Worm (Caenorhabditis elegans) whole organism, L1 larva: ENCODE measurements around the gene arrd-15.

Experiments
- aha-1 ChIP-seq: fragments of 150-350 bp; optimal IDR thresholded peaks from 2 replicates; lab custom pipeline; 2014; ENCODE audit warnings: missing biosample characterization, missing genetic modification characterization
- alr-1 ChIP-seq: fragments of 200-800 bp; sonication (Bioruptor generic); optimal IDR thresholded peaks from 2 replicates; lab custom pipeline; 2018; ENCODE audit warnings: borderline replicate concordance, mild to moderate bottlenecking, missing genetic modification characterization, missing compliant biosample characterization
- aly-2 ChIP-seq: fragments of 150-350 bp; optimal IDR thresholded peaks from 2 replicates; lab custom pipeline; 2014; ENCODE audit warnings: missing biosample characterization, missing genetic modification characterization
- ama-1 ChIP-seq: fragments of 150-350 bp; optimal IDR thresholded peaks from 2 replicates; lab custom pipeline; 2014
- ceh-8 ChIP-seq: fragments of 200-800 bp; sonication (Bioruptor generic); optimal IDR thresholded peaks from 2 replicates; lab custom pipeline; 2018; ENCODE audit warnings: mild to moderate bottlenecking, missing genetic modification characterization, moderate library complexity, missing compliant biosample characterization
- ceh-82 ChIP-seq, 3 experiments: fragments of 150-350 bp in 1 of 3; sonication (generic microtip) in 2 of 3; optimal IDR thresholded peaks; 2 replicates each; lab custom pipeline; 2014 to 2017; ENCODE audit warnings: missing biosample characterization in 3 of 3, missing genetic modification characterization in 3 of 3
- ceh-88 ChIP-seq: fragments of 200-800 bp; sonication (Bioruptor generic); IDR thresholded peaks from 2 replicates; pipeline ENCODE4 v1.3.6; 2022; ENCODE audit warnings: missing genetic modification characterization, missing compliant biosample characterization
- dpl-1 ChIP-seq, 3 experiments: fragments of 150-350 bp in 2 of 3; sonication (generic microtip) in 1 of 3; optimal IDR thresholded peaks; 2 replicates each; lab custom pipeline; 2014 to 2017; ENCODE audit warnings: missing biosample characterization in 3 of 3, missing genetic modification characterization in 3 of 3, missing genetic modification reagents in 3 of 3
- dsc-1 ChIP-seq: sonication (generic microtip); optimal IDR thresholded peaks from 2 replicates; lab custom pipeline; 2016; ENCODE audit warnings: mild to moderate bottlenecking, missing genetic modification characterization, missing compliant biosample characterization
- efl-1 ChIP-seq, 4 experiments: fragments of 150-350 bp; optimal IDR thresholded peaks in 3 of 4; peaks in 1 of 4; 1 replicate in 1 of 4; 2 replicates in 3 of 4; lab custom pipeline; 2014; ENCODE audit warnings: missing biosample characterization in 2 of 4, missing genetic modification characterization in 2 of 4, missing genetic modification reagents in 2 of 4
- efl-3 ChIP-seq: fragments of 200-800 bp; sonication (Bioruptor generic); optimal IDR thresholded peaks from 2 replicates; lab custom pipeline; 2018; ENCODE audit warnings: mild to moderate bottlenecking, missing genetic modification characterization, missing compliant biosample characterization
- egl-13 ChIP-seq: sonication (generic microtip); optimal IDR thresholded peaks from 2 replicates; lab custom pipeline; 2016; ENCODE audit warnings: missing genotype, missing genetic modification reagents, missing genetic modification characterization, missing compliant biosample characterization
- egl-27 ChIP-seq, 2 experiments: fragments of 150-350 bp in 1 of 2; sonication (generic microtip); optimal IDR thresholded peaks; 3 replicates each; lab custom pipeline; 2017 to 2018; ENCODE audit warnings: missing biosample characterization in 2 of 2, missing genetic modification characterization in 2 of 2, missing genetic modification reagents in 2 of 2
- elt-2 ChIP-seq: sonication (generic microtip); optimal IDR thresholded peaks from 2 replicates; lab custom pipeline; 2016; ENCODE audit warnings: missing genetic modification characterization, mild to moderate bottlenecking, inconsistent platforms, missing compliant biosample characterization, missing genetic modification reagents
- elt-3 ChIP-seq, 6 experiments: fragments of 150-350 bp in 1 of 6; sonication (generic microtip); optimal IDR thresholded peaks; 2 replicates each; lab custom pipeline; 2017 to 2018; ENCODE audit warnings: missing biosample characterization in 6 of 6, missing genetic modification characterization in 6 of 6, inconsistent platforms in 1 of 6
- ets-5 ChIP-seq: fragments of 200-800 bp; sonication (Bioruptor generic); IDR thresholded peaks from 2 replicates; pipeline ENCODE4 v1.3.6; 2022; ENCODE audit warnings: missing genetic modification characterization, missing compliant biosample characterization
- fkh-4 ChIP-seq: sonication (generic microtip); optimal IDR thresholded peaks from 2 replicates; lab custom pipeline; 2016; ENCODE audit warnings: missing compliant biosample characterization, missing genetic modification characterization, borderline replicate concordance
- fkh-8 ChIP-seq: sonication (generic microtip); optimal IDR thresholded peaks from 2 replicates; lab custom pipeline; 2016; ENCODE audit warnings: mild to moderate bottlenecking, missing genetic modification characterization, missing compliant biosample characterization
- grh-1 ChIP-seq: fragments of 200-800 bp; sonication (Bioruptor generic); IDR thresholded peaks from 2 replicates; pipeline ENCODE4 v1.3.6; 2022; ENCODE audit warnings: missing genetic modification reagents, missing genetic modification characterization, missing compliant biosample characterization
- hpl-2 ChIP-seq: fragments of 150-350 bp; optimal IDR thresholded peaks from 2 replicates; lab custom pipeline; 2014; ENCODE audit warnings: missing biosample characterization, missing genetic modification reagents, missing genetic modification characterization
- isw-1 ChIP-seq: fragments of 200-800 bp; sonication (Bioruptor generic); IDR thresholded peaks from 2 replicates; pipeline ENCODE4 v1.3.6; 2022; ENCODE audit warnings: missing genetic modification characterization, missing compliant biosample characterization
- lin-13 ChIP-seq: fragments of 150-350 bp; optimal IDR thresholded peaks from 2 replicates; lab custom pipeline; 2014; ENCODE audit warnings: missing biosample characterization, missing genetic modification reagents, missing genetic modification characterization
- lin-39 ChIP-seq: fragments of 150-350 bp; optimal IDR thresholded peaks from 2 replicates; lab custom pipeline; 2014; ENCODE audit warnings: missing biosample characterization, missing genetic modification reagents, missing genetic modification characterization
- nhr-11 ChIP-seq: fragments of 150-350 bp; optimal IDR thresholded peaks from 2 replicates; lab custom pipeline; 2014; ENCODE audit warnings: missing biosample characterization, missing genetic modification characterization
- nhr-12 ChIP-seq: sonication (generic microtip); optimal IDR thresholded peaks from 2 replicates; lab custom pipeline; 2017; ENCODE audit warnings: missing biosample characterization, missing genetic modification characterization
- nhr-19 ChIP-seq: fragments of 200-800 bp; sonication (Bioruptor generic); conservative IDR thresholded peaks from 2 replicates; pipeline ENCODE4 v1.3.6; 2022; ENCODE audit warnings: missing genetic modification characterization, missing compliant biosample characterization
- nhr-237 ChIP-seq: fragments of 150-350 bp; optimal IDR thresholded peaks from 2 replicates; lab custom pipeline; 2014; ENCODE audit warnings: missing biosample characterization, missing genetic modification characterization
- nhr-28 ChIP-seq: fragments of 150-350 bp; optimal IDR thresholded peaks from 2 replicates; lab custom pipeline; 2014; ENCODE audit warnings: missing biosample characterization, missing genetic modification characterization
- nhr-47 ChIP-seq: sonication (generic microtip); optimal IDR thresholded peaks from 2 replicates; lab custom pipeline; 2016; ENCODE audit warnings: mild to moderate bottlenecking, missing genetic modification characterization, moderate library complexity, missing compliant biosample characterization
- nhr-77 ChIP-seq: fragments of 150-350 bp; optimal IDR thresholded peaks from 2 replicates; lab custom pipeline; 2014; ENCODE audit warnings: missing biosample characterization, missing genetic modification characterization
- nhr-90 ChIP-seq: sonication (generic microtip); optimal IDR thresholded peaks from 2 replicates; lab custom pipeline; 2016; ENCODE audit warnings: mild to moderate bottlenecking, missing genetic modification characterization, missing compliant biosample characterization; ENCODE audit not compliant: poor library complexity
- pag-3 ChIP-seq: sonication (generic microtip); optimal IDR thresholded peaks from 2 replicates; lab custom pipeline; 2017; ENCODE audit warnings: missing genetic modification characterization, mild to moderate bottlenecking, missing compliant biosample characterization, antibody characterized with exemption, borderline replicate concordance; ENCODE audit not compliant: insufficient read depth
- pax-3 ChIP-seq: fragments of 200-800 bp; sonication (Bioruptor generic); optimal IDR thresholded peaks from 2 replicates; lab custom pipeline; 2018; ENCODE audit warnings: mild to moderate bottlenecking, missing genetic modification characterization, moderate library complexity, missing compliant biosample characterization
- pqm-1 ChIP-seq: sonication (generic microtip); optimal IDR thresholded peaks from 3 replicates; lab custom pipeline; 2017; ENCODE audit warnings: missing biosample characterization, missing genetic modification characterization
- snu-23 ChIP-seq: sonication (generic microtip); optimal IDR thresholded peaks from 2 replicates; lab custom pipeline; 2016; ENCODE audit warnings: missing genetic modification characterization, missing compliant biosample characterization
- tlp-1 ChIP-seq: fragments of 150-350 bp; optimal IDR thresholded peaks from 2 replicates; lab custom pipeline; 2014; ENCODE audit warnings: missing biosample characterization, missing genetic modification characterization
- xbp-1 ChIP-seq: sonication (generic microtip); optimal IDR thresholded peaks from 2 replicates; lab custom pipeline; 2016; ENCODE audit warnings: missing genetic modification characterization, missing compliant biosample characterization
- zip-4 ChIP-seq: fragments of 200-800 bp; sonication (Bioruptor generic); optimal IDR thresholded peaks from 2 replicates; lab custom pipeline; 2018; ENCODE audit warnings: mild to moderate bottlenecking, missing genetic modification characterization, moderate library complexity, missing compliant biosample characterization

arrd-15 gene

DNA sequence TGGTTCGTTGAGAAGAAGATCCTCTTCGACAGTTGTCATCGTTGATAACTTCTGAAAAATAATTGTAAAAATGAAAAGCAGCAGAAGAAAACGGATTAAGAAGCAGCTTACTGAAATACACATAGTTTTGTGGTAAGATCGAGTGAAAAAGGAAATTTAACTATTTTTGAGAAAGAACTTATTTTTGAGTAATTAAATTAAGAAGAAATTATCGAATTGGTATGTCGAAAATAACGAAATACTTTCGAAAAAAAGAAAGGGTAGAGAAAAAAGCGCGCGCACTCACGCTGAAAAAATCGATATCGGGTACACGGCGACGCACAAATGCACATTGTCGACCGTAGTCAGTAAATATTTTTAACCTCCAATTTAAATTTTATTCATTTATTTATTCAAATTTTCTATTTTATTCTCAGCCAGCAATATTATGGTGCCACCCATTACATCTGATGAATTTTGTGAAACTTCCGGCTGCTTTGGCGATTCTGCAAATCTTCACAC is 26.4 kb downstream of the arrd-15 start, which contains the start of the genes ZK643.5 and ZK643.2 (continued):
- TF ChIP-seq xbp-1 (tag; lab: Kevin White, UChicago) (peak; percentile 73), snu-23 (GFP tag; lab: Kevin White, UChicago) (peak; percentile 80), lin-13 (GFP tag; lab: Kevin White, UChicago) (no peak), ama-1 (lab: Kevin White, UChicago) (no peak), tlp-1 (no peak), pax-3 (no peak), dpl-1 (GFP tag; optimal IDR thresholded peaks at IDR 0.05; lab: Kevin White, UChicago) (peak; percentile 75 to 86 (median 79)), isw-1 (peak; percentile 12; the same call in 1 of the 2 replicates), zip-4 (GFP tag; lab: Kevin White, UChicago) (no peak), ets-5 (GFP tag; lab: Robert Waterston, UW) (no peak), ceh-82 (tag; optimal IDR thresholded peaks at IDR 0.05; lab: Kevin White, UChicago) (peak; percentile 26 to 72 (median 38)), nhr-237 (tag; lab: Kevin White, UChicago) (no peak), pqm-1 (tag; lab: Kevin White, UChicago) (no peak), nhr-90 (peak; percentile 47), egl-27 (tag; optimal IDR thresholded peaks at IDR 0.05; lab: Kevin White, UChicago) (no peak), nhr-11 (no peak), pag-3 (tag; lab: Kevin White, UChicago) (no peak), ceh-8 (no peak), ceh-88 (no peak), alr-1 (tag; lab: Kevin White, UChicago) (no peak), hpl-2 (no peak), egl-13 (tag; lab: Kevin White, UChicago) (peak; percentile 65), fkh-8 (tag; lab: Kevin White, UChicago) (peak; percentile 27), nhr-19 (GFP tag; lab: Robert Waterston, UW) (peak; percentile 63), aha-1 (no peak), nhr-28 (tag; lab: Kevin White, UChicago) (no peak), nhr-12 (tag; lab: Kevin White, UChicago) (no peak), grh-1 (GFP tag; lab: Robert Waterston, UW) (no peak), nhr-77 (tag; lab: Kevin White, UChicago) (no peak), efl-1 (optimal IDR thresholded peaks at IDR 0.05; lab: Kevin White, UChicago) (peak; percentile 57 to 79), efl-1 (GFP tag; optimal IDR thresholded peaks at IDR 0.05 in 1 of 2; lab: Kevin White, UChicago) (peak; percentile 82 to 96), nhr-47 (tag; lab: Kevin White, UChicago) (peak; percentile 76), lin-39 (tag; lab: Kevin White, UChicago) (no peak), elt-2 (tag; lab: Kevin White, UChicago) (no peak), fkh-4 (tag; lab: Kevin White, UChicago) (no peak), elt-3 (tag; optimal IDR thresholded peaks at IDR 0.05; lab: Kevin White, UChicago) (peak in 1 of 6 experiments; percentile 56), efl-3 (GFP tag; lab: Kevin White, UChicago) (no peak)

DNA sequence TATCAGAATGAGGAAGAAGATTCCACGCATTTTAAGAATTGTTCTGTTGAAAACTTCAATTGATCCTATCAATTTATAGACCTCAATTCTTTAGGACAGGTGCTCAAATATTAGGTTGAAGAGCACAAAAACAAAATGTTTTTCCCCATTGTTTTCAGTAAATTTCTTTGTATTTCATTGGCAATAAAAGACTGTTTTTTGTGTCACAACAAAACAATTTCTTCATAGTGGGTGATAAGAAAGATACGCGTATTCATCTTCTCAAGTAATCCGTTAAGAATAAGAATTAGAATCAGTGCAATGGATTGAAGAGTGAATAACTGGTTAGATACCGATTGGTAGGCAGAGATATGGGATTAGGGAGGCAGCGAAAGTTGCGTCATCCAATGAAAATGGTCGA is 30.8 kb downstream of the arrd-15 start, which contains the start of gene ZK643.6:
ZK643.6 (minus strand) TSS at position 101 of the 400 bp plus-strand sequence.
- TF ChIP-seq dsc-1 (tag; lab: Kevin White, UChicago), result peak; percentile 1
- no peak for TF ChIP-seq efl-1 (optimal IDR thresholded peaks at IDR 0.05; lab: Kevin White, UChicago)
- peak in 1 of 2 experiments; percentile 33 for TF ChIP-seq efl-1 (GFP tag; optimal IDR thresholded peaks at IDR 0.05 in 1 of 2; lab: Kevin White, UChicago)
- no peak for TF ChIP-seq elt-3 (tag; optimal IDR thresholded peaks at IDR 0.05; lab: Kevin White, UChicago)
- TF ChIP-seq aly-2 (tag; lab: Kevin White, UChicago), result no peak
- TF ChIP-seq, all 84 proteins: peak for 2
